Worm (Caenorhabditis elegans) whole organism, midembryonic: ENCODE data around the gene ipla-1.
A peak's percentile ranks its signal among the peaks of the same experiment; 100 is the strongest.

Experiments
- cog-1 ChIP-seq: sonication (generic microtip); optimal IDR thresholded peaks from 2 replicates; lab custom pipeline; 2016; ENCODE audit warnings: missing genetic modification characterization, missing compliant biosample characterization
- ztf-23 ChIP-seq: fragments of 200-800 bp; sonication (Bioruptor generic); IDR thresholded peaks from 2 replicates; pipeline ENCODE4 v1.3.6; 2022; ENCODE audit warnings: missing genetic modification reagents, missing genetic modification characterization, missing compliant biosample characterization
- ztf-29 ChIP-seq: fragments of 200-800 bp; sonication (Bioruptor generic); IDR thresholded peaks from 2 replicates; pipeline ENCODE4 v1.3.6; 2022; ENCODE audit warnings: missing genetic modification reagents, missing genetic modification characterization, missing compliant biosample characterization

DNA sequence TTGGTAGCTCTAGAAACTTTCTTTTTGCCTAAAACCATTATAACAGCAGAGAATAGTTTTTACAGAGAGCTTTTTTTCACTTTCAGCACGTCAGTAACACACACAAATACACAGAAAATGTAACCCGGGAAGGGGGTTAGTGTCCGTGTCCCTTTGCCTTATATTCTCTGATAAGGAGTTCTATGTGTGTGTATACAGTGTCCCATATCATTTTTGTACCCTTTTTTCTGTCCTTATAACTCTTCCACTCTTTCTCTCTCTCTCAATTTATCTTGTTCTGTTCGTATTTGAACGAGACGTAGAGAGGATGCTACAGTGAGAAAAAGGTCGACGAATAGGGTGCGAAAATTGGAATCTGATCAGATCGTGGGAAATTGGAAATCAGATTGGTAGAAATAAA lies 2.3 kb downstream of the ipla-1 start:
- TF ChIP-seq ztf-29 (GFP tag; lab: Robert Waterston, UW) = no peak
- TF ChIP-seq ztf-23 = 0 out of 2 replicates have a peak, but pooled peaks have one; percentile 28
- no peak for TF ChIP-seq cog-1 (tag; lab: Kevin White, UChicago)
